Fruit fly (Drosophila melanogaster): ENCODE results near the gene ras.

Gene ras

dm6 chrX:10721901-10722479 lies 22.3 kb upstream of the ras start (continued):
- peak; percentile 48 for TF ChIP-seq ATbp (GFP tag; optimal IDR thresholded peaks at IDR 0.05)
- no peak for TF ChIP-seq fd3F (GFP tag; optimal IDR thresholded peaks at IDR 0.05)
- TF ChIP-seq CkIIα-i1 (GFP tag; IDR thresholded peaks at IDR 0.05) = no peak
- TF ChIP-seq sens-2 (GFP tag; IDR thresholded peaks at IDR 0.05) = no peak
- TF ChIP-seq CG16863 (GFP tag; optimal IDR thresholded peaks at IDR 0.05) = no peak
- TF ChIP-seq cato (GFP tag; optimal IDR thresholded peaks at IDR 0.05; ENCODE audit: borderline replicate concordance) = no peak
- TF ChIP-seq crol (GFP tag; IDR thresholded peaks at IDR 0.05) = 0 out of 2 replicates have a peak, but pooled peaks have one; percentile 25
- TF ChIP-seq trh (GFP tag; optimal IDR thresholded peaks at IDR 0.05) = no peak
- TF ChIP-seq CoRest (tag; optimal IDR thresholded peaks at IDR 0.05) = peak; percentile 16
- TF ChIP-seq CG10979 (tag; optimal IDR thresholded peaks at IDR 0.05) = peak; percentile 21
- TF ChIP-seq scrt (GFP tag; optimal IDR thresholded peaks at IDR 0.05) = no peak
- no peak for TF ChIP-seq insv (GFP tag; optimal IDR thresholded peaks at IDR 0.05)
- TF ChIP-seq CG11247 (GFP tag; IDR thresholded peaks at IDR 0.05) = no peak
- TF ChIP-seq Hsf (GFP tag; optimal IDR thresholded peaks at IDR 0.05) = peak; percentile 6
- TF ChIP-seq Optix (GFP tag; IDR thresholded peaks at IDR 0.05) = no peak
- peak; percentile 25 for TF ChIP-seq Blimp-1 (GFP tag; optimal IDR thresholded peaks at IDR 0.05)
- TF ChIP-seq CG2202 (tag; optimal IDR thresholded peaks at IDR 0.05) = no peak
- TF ChIP-seq tio (GFP tag; optimal IDR thresholded peaks at IDR 0.05) = no peak
- TF ChIP-seq gem (tag; optimal IDR thresholded peaks at IDR 0.05) = peak; percentile 51
- TF ChIP-seq CG31365 (tag; optimal IDR thresholded peaks at IDR 0.05) = no peak
- TF ChIP-seq esg (GFP tag; conservative IDR thresholded peaks at IDR 0.05) = no peak
- no peak for TF ChIP-seq CG9727 (GFP tag; optimal IDR thresholded peaks at IDR 0.05)
- no peak for TF ChIP-seq NFAT (GFP tag; IDR thresholded peaks at IDR 0.05)
- TF ChIP-seq fu2 (GFP tag; optimal IDR thresholded peaks at IDR 0.05) = no peak
- TF ChIP-seq CG15696 (tag; optimal IDR thresholded peaks at IDR 0.05) = no peak
- TF ChIP-seq az2 (GFP tag; optimal IDR thresholded peaks at IDR 0.05) = no peak
- TF ChIP-seq mld (GFP tag; IDR thresholded peaks at IDR 0.05; ENCODE audit: partially characterized antibody) = no peak
- TF ChIP-seq CG13123 (GFP tag; optimal IDR thresholded peaks at IDR 0.05) = no peak
- no peak for TF ChIP-seq HLH4C (GFP tag; IDR thresholded peaks at IDR 0.05; ENCODE audit: partially characterized antibody)
- TF ChIP-seq Ssrp (tag; optimal IDR thresholded peaks at IDR 0.05) = peak; percentile 2
- no peak for TF ChIP-seq emc (GFP tag; optimal IDR thresholded peaks at IDR 0.05)
- TF ChIP-seq Lpt (GFP tag; optimal IDR thresholded peaks at IDR 0.05) = no peak
- 0 out of 2 replicates have a peak, but pooled peaks have one; percentile 28 for TF ChIP-seq HLH3B (GFP tag; IDR thresholded peaks at IDR 0.05)
- no peak for TF ChIP-seq tll (GFP tag; optimal IDR thresholded peaks at IDR 0.05)
- TF ChIP-seq CG2889 (GFP tag; IDR thresholded peaks at IDR 0.05) = no peak
- no peak for TF ChIP-seq pfk (GFP tag; optimal IDR thresholded peaks at IDR 0.05)
- no peak for TF ChIP-seq gro (GFP tag; optimal IDR thresholded peaks at IDR 0.05)
- no peak for TF ChIP-seq sug (tag; optimal IDR thresholded peaks at IDR 0.05)
- no peak for TF ChIP-seq CG32767 (GFP tag; IDR thresholded peaks at IDR 0.05)
- no peak for TF ChIP-seq CG9215 (GFP tag; IDR thresholded peaks at IDR 0.05)
- TF ChIP-seq chm (GFP tag; IDR thresholded peaks at IDR 0.05) = no peak
- TF ChIP-seq CG18599 (GFP tag; optimal IDR thresholded peaks at IDR 0.05) = no peak
- TF ChIP-seq hkb (optimal IDR thresholded peaks at IDR 0.05) = no peak
- no peak for TF ChIP-seq hkb (GFP tag; IDR thresholded peaks at IDR 0.05)
- no peak for TF ChIP-seq Gug (GFP tag; IDR thresholded peaks at IDR 0.05)
- no peak for TF ChIP-seq oc (tag; optimal IDR thresholded peaks at IDR 0.05)
- no peak for TF ChIP-seq CG12299 (tag; optimal IDR thresholded peaks at IDR 0.05)
- no peak for TF ChIP-seq da (GFP tag; optimal IDR thresholded peaks at IDR 0.05)
- TF ChIP-seq sna (GFP tag; IDR thresholded peaks at IDR 0.05; ENCODE audit: partially characterized antibody) = no peak
- no peak for TF ChIP-seq CG33213 (GFP tag; optimal IDR thresholded peaks at IDR 0.05)
- no peak for TF ChIP-seq Adf1 (GFP tag; IDR thresholded peaks at IDR 0.05)

All from whole organism, embryonic.